Worm (Caenorhabditis elegans): ENCODE results near the gene lron-2.

lron-2 gene

ce11 chrV:9260411-9260810, 26.9 kb downstream of the lron-2 start:
- TF ChIP-seq hlh-4 (tag; optimal IDR thresholded peaks at IDR 0.05): peak; percentile 58
- peak; percentile 60 for TF ChIP-seq pax-3 (tag; optimal IDR thresholded peaks at IDR 0.05)
- TF ChIP-seq dsc-1 (tag; optimal IDR thresholded peaks at IDR 0.05): peak; percentile 73
- TF ChIP-seq mef-2 (tag; optimal IDR thresholded peaks at IDR 0.05): no peak
- TF ChIP-seq nhr-71 (tag; optimal IDR thresholded peaks at IDR 0.05): peak; percentile 80
- TF ChIP-seq swsn-7 (tag; optimal IDR thresholded peaks at IDR 0.05): peak; percentile 12
- peak; percentile 84 for TF ChIP-seq fkh-8 (tag; optimal IDR thresholded peaks at IDR 0.05)
- no peak for TF ChIP-seq ets-5 (GFP tag; IDR thresholded peaks at IDR 0.05)
- TF ChIP-seq vab-15 (tag; optimal IDR thresholded peaks at IDR 0.05): no peak
- peak; percentile 68 for TF ChIP-seq sox-4 (tag; optimal IDR thresholded peaks at IDR 0.05)
- peak; percentile 43 for TF ChIP-seq nhr-47 (tag; optimal IDR thresholded peaks at IDR 0.05)
- no peak for TF ChIP-seq aly-2 (tag; optimal IDR thresholded peaks at IDR 0.05)

ce11 chrV:9257467-9257866, 29.9 kb downstream of the lron-2 start, which contains the start of gene F07C3.16:
Gene F07C3.16, minus strand, starts transcription at chrV:9257567.
- TF ChIP-seq unc-62 (GFP tag; optimal IDR thresholded peaks at IDR 0.05) (no peak), C04F5.9 (tag; optimal IDR thresholded peaks at IDR 0.05) (no peak), C16A3.4 (tag; optimal IDR thresholded peaks at IDR 0.05) (no peak), ets-5 (GFP tag; IDR thresholded peaks at IDR 0.05) (no peak), nhr-90 (tag; optimal IDR thresholded peaks at IDR 0.05; ENCODE audit: poor library complexity) (no peak), blmp-1 (tag; optimal IDR thresholded peaks at IDR 0.05) (no peak), xbp-1 (tag; optimal IDR thresholded peaks at IDR 0.05) (no peak), fkh-10 (GFP tag; optimal IDR thresholded peaks at IDR 0.05) (no peak), lin-39 (tag; optimal IDR thresholded peaks at IDR 0.05) (no peak), aha-1 (tag; optimal IDR thresholded peaks at IDR 0.05) (no peak), ztf-4 (tag; optimal IDR thresholded peaks at IDR 0.05) (no peak), egl-27 (tag; optimal IDR thresholded peaks at IDR 0.05) (no peak), C34B4.2 (tag; optimal IDR thresholded peaks at IDR 0.05) (no peak), lin-15B (tag; optimal IDR thresholded peaks at IDR 0.05) (no peak), pax-3 (tag; optimal IDR thresholded peaks at IDR 0.05) (no peak)

ce11 chrV:9255480-9255879, 31.9 kb downstream of the lron-2 start:
- TF ChIP-seq aly-2 (tag; optimal IDR thresholded peaks at IDR 0.05) (no peak), hpl-2 (GFP tag; optimal IDR thresholded peaks at IDR 0.05) (no peak), ceh-63 (GFP tag; optimal IDR thresholded peaks at IDR 0.05) (no peak), nhr-20 (tag; optimal IDR thresholded peaks at IDR 0.05) (peak; percentile 36), sox-4 (tag; optimal IDR thresholded peaks at IDR 0.05) (no peak), F16B12.6 (tag; optimal IDR thresholded peaks at IDR 0.05) (no peak), egl-27 (tag; optimal IDR thresholded peaks at IDR 0.05) (no peak), zip-4 (GFP tag; optimal IDR thresholded peaks at IDR 0.05) (no peak), nhr-77 (tag; optimal IDR thresholded peaks at IDR 0.05) (no peak), rnt-1 (tag; optimal IDR thresholded peaks at IDR 0.05) (no peak), ama-1 (optimal IDR thresholded peaks at IDR 0.05) (no peak), ceh-82 (tag; optimal IDR thresholded peaks at IDR 0.05) (no peak), dpl-1 (GFP tag; optimal IDR thresholded peaks at IDR 0.05) (no peak), alr-1 (tag; optimal IDR thresholded peaks at IDR 0.05; ENCODE audit: borderline replicate concordance) (no peak), irx-1 (tag; optimal IDR thresholded peaks at IDR 0.05) (no peak), nhr-19 (GFP tag; conservative IDR thresholded peaks at IDR 0.05) (no peak), nhr-84 (tag; optimal IDR thresholded peaks at IDR 0.05) (no peak), ztf-11 (tag; optimal IDR thresholded peaks at IDR 0.05) (no peak), nhr-28 (tag; optimal IDR thresholded peaks at IDR 0.05) (no peak), dsc-1 (tag; optimal IDR thresholded peaks at IDR 0.05) (no peak), zag-1 (tag; optimal IDR thresholded peaks at IDR 0.05) (no peak), ces-1 (GFP tag; optimal IDR thresholded peaks at IDR 0.05) (no peak), lin-14 (GFP tag; optimal IDR thresholded peaks at IDR 0.05) (peak; percentile 37), elt-2 (tag; optimal IDR thresholded peaks at IDR 0.05) (peak; percentile 72), lin-15B (tag; optimal IDR thresholded peaks at IDR 0.05) (no peak), C04F5.9 (tag; optimal IDR thresholded peaks at IDR 0.05) (no peak), nhr-90 (tag; optimal IDR thresholded peaks at IDR 0.05; ENCODE audit: poor library complexity) (no peak), blmp-1 (tag; optimal IDR thresholded peaks at IDR 0.05) (no peak), aha-1 (tag; optimal IDR thresholded peaks at IDR 0.05) (no peak), ceh-90 (tag; optimal IDR thresholded peaks at IDR 0.05) (no peak), skn-1 (tag; optimal IDR thresholded peaks at IDR 0.05) (no peak), fkh-10 (GFP tag; optimal IDR thresholded peaks at IDR 0.05) (no peak), ceh-8 (GFP tag; optimal IDR thresholded peaks at IDR 0.05) (no peak), efl-3 (GFP tag; optimal IDR thresholded peaks at IDR 0.05) (no peak), lin-39 (tag; optimal IDR thresholded peaks at IDR 0.05) (no peak)
